Fruit fly (Drosophila melanogaster) whole organism, adult: ENCODE results near the gene CG18259.

Source experiments
- CG11617 ChIP-seq: fragments of 200-800 bp; sonication (Bioruptor generic); optimal IDR thresholded peaks from 2 replicates; lab custom pipeline; 2017; ENCODE audit warnings: mild to moderate bottlenecking, missing biosample characterization, missing genetic modification reagents, missing genetic modification characterization
- CG12768 ChIP-seq: fragments of 200-800 bp; sonication (Bioruptor generic); optimal IDR thresholded peaks from 2 replicates; lab custom pipeline; 2017; ENCODE audit warnings: missing biosample characterization, missing genetic modification characterization, mild to moderate bottlenecking, moderate library complexity, missing genetic modification reagents
- CG14711 ChIP-seq: fragments of 200-800 bp; sonication (Bioruptor generic); optimal IDR thresholded peaks from 2 replicates; lab custom pipeline; 2018; ENCODE audit warnings: missing biosample characterization, mild to moderate bottlenecking, missing genetic modification characterization, moderate library complexity
- CG1620 ChIP-seq: fragments of 200-800 bp; sonication (Bioruptor generic); optimal IDR thresholded peaks from 2 replicates; lab custom pipeline; 2016; ENCODE audit warnings: missing biosample characterization, missing genetic modification characterization
- CG33017 ChIP-seq: fragments of 200-800 bp; sonication (Bioruptor generic); optimal IDR thresholded peaks from 2 replicates; lab custom pipeline; 2018; ENCODE audit warnings: missing biosample characterization, mild to moderate bottlenecking, missing genetic modification characterization, moderate library complexity
- CG5204 ChIP-seq: fragments of 200-800 bp; sonication (Bioruptor generic); optimal IDR thresholded peaks from 2 replicates; lab custom pipeline; 2016; ENCODE audit warnings: missing biosample characterization, missing genetic modification characterization
- CG7045 ChIP-seq: fragments of 200-800 bp; sonication (Bioruptor generic); optimal IDR thresholded peaks from 2 replicates; lab custom pipeline; 2017; ENCODE audit warnings: missing biosample characterization, mild to moderate bottlenecking, missing genetic modification characterization
- CG7101 ChIP-seq: fragments of 200-800 bp; sonication (Bioruptor generic); optimal IDR thresholded peaks from 2 replicates; lab custom pipeline; 2018; ENCODE audit warnings: missing biosample characterization, mild to moderate bottlenecking, missing genetic modification characterization, moderate library complexity
- Clk ChIP-seq: fragments of 200-800 bp; sonication (Bioruptor generic); optimal IDR thresholded peaks from 2 replicates; lab custom pipeline; 2017; ENCODE audit warnings: missing biosample characterization, missing genetic modification characterization
- Hr96 ChIP-seq: fragments of 200-800 bp; sonication (Bioruptor generic); optimal IDR thresholded peaks from 2 replicates; lab custom pipeline; 2016; ENCODE audit warnings: missing biosample characterization, missing genetic modification characterization
- Mnt ChIP-seq: fragments of 200-800 bp; sonication (Bioruptor generic); optimal IDR thresholded peaks from 2 replicates; lab custom pipeline; 2016; ENCODE audit warnings: missing biosample characterization, mild to moderate bottlenecking, missing genetic modification characterization
- bab1 ChIP-seq: fragments of 200-800 bp; sonication (Bioruptor generic); optimal IDR thresholded peaks from 3 replicates; lab custom pipeline; 2019; ENCODE audit warnings: missing biosample characterization, mild to moderate bottlenecking, missing genetic modification characterization, moderate library complexity
- cic ChIP-seq: fragments of 200-800 bp; sonication (Bioruptor generic); optimal IDR thresholded peaks from 2 replicates; lab custom pipeline; 2017; ENCODE audit warnings: missing biosample characterization, mild to moderate bottlenecking, missing genetic modification characterization, moderate library complexity
- cnc ChIP-seq, 2 experiments: fragments of >200 bp; optimal IDR thresholded peaks; 2 replicates each; lab custom pipeline; 2017
- kay ChIP-seq: fragments of 200-800 bp; sonication (Bioruptor generic); peaks from one replicate; lab custom pipeline; 2016; ENCODE audit warnings: missing biosample characterization, missing genetic modification characterization, borderline replicate concordance
- ovo ChIP-seq: fragments of 200-800 bp; sonication (Bioruptor generic); optimal IDR thresholded peaks from 2 replicates; lab custom pipeline; 2016; ENCODE audit warnings: missing biosample characterization, missing genetic modification characterization
- pad ChIP-seq: fragments of 200-800 bp; sonication (Bioruptor generic); optimal IDR thresholded peaks from 3 replicates; lab custom pipeline; 2017; ENCODE audit warnings: missing biosample characterization, missing genetic modification characterization, mild to moderate bottlenecking, moderate library complexity, missing genetic modification reagents
- tj ChIP-seq: fragments of 200-800 bp; sonication (Bioruptor generic); optimal IDR thresholded peaks from 3 replicates; lab custom pipeline; 2017; ENCODE audit warnings: missing biosample characterization, mild to moderate bottlenecking, missing genetic modification characterization, moderate library complexity
- toe ChIP-seq: fragments of 200-800 bp; sonication (Bioruptor generic); optimal IDR thresholded peaks from 2 replicates; lab custom pipeline; 2016; ENCODE audit warnings: missing biosample characterization, missing genetic modification characterization

Gene CG18259

DNA sequence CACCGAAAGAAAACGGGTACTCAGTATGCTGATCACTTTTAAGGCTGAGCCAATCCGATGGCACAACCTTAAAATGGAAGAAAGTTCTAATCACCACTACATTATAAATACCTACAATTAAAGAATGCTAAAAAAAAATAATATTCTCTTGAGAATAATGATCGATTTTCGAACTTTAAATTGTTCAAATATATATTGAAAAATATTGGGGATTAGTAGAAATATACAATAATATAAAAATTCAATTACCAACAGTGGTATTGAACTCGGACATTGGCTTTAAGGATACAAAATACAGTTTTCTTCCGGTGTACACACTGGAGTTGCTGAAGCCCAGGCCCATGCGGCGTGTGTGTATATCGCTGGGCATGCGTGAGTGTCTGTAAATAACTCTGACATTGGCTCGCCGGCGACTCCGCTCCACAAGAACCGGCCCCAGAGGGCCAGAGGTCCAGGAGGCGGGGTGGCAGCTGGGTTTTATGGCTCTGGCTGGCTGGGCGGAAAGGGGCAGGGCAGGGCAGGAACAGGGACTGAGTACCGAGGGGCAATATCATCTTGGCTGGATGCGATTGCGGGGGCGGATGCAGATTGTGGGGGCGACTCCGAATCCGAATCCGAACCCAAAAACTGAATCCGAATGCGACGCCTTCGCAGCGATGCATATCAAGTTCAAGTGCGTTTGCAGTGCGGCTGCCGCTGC is 7.3 kb downstream of the CG18259 start:
- TF ChIP-seq ovo (GFP tag; lab: Kevin White, UChicago), result no peak
- no peak for TF ChIP-seq Clk
- no peak for TF ChIP-seq CG7101
- no peak for TF ChIP-seq CG1620
- TF ChIP-seq CG7045, result no peak
- no peak for TF ChIP-seq CG12768 (GFP tag; lab: Kevin White, UChicago)
- TF ChIP-seq cic (GFP tag; lab: Kevin White, UChicago), result no peak

DNA sequence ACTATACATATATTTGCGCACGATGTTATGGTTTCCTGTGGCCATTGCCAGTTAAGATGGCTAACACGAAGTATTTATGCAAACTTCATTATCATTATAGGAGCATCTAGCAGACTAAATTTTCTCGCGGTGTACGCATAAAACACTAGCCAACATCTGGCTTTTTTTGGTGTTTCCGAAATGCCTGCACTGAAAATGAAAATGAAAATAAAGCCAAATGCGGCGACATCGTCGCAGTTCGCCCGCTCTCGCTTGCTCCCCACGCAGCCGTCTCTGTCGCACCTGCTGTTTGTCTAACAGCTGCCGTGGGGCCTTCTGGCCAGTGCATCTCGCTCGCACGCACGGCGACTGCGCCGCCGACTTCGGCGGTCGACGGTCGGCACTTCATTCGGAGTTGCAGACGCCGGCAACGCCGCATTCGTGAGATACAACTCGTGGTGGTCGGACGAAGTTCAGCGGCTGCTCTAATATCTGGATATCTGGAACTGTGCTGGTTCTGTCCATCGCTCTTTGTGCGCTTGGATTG is 8.4 kb downstream of the CG18259 start, which contains the start of gene CG6891:
TSS of gene CG6891 (plus strand) at position 411 of the 526 bp plus-strand sequence.
- TF ChIP-seq tj (GFP tag; lab: Kevin White, UChicago), result peak; percentile 45
- no peak for TF ChIP-seq cic (GFP tag; lab: Kevin White, UChicago)
- peak; percentile 53 for TF ChIP-seq Mnt
- TF ChIP-seq pad (GFP tag; lab: Kevin White, UChicago), result peak; percentile 11
- TF ChIP-seq CG7045, result no peak
- no peak for TF ChIP-seq CG33017 (tag; lab: Kevin White, UChicago)

DNA sequence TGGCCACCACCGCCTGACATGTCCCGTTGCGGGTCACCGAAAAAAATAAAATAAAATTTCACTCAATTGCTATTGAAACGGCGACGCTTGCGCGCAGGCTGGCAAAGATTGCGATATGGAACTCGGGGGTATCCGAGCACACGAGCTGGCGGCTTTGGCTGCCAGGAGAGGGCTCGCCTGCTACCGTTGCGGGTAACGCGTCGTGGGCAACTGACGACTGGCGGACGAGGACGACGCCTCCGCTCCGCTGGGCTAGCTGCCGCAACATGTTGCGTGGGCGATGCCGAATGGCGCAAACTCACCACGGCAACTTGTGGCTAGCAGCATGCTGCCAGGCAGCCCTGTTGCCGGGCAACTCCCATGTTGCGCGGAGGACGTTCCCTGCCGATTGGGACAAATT is 9.5 kb downstream of the CG18259 start, which contains the start of gene CCKLR-17D3:
TSS of gene CCKLR-17D3 (minus strand) at position 211 of the 400 bp plus-strand sequence.
- TF ChIP-seq Clk, result no peak
- no peak for TF ChIP-seq CG5204 (GFP tag; lab: Kevin White, UChicago)
- TF ChIP-seq CG7101, result no peak
- no peak for TF ChIP-seq toe (GFP tag; lab: Kevin White, UChicago)
- TF ChIP-seq cic (GFP tag; lab: Kevin White, UChicago), result no peak

DNA sequence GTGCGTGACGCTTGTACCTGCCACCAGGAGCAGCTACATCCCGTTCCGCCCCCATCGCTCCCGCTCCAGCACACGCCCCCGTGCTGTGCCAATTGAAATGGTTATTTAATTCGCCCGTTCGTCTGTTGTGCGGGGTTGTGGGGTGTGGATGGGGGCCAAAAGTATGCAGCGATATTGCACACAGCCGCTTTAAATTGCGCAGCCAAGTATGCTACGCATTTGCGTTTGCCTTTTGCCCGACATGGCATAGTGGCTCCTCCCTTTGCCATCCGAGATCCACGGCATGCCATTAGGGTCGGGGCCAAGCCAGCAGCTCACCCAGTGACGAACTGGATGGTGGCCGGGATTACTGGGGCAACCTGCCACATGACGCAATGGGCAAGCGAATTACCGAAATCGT is 11.3 kb downstream of the CG18259 start:
- TF ChIP-seq bab1 (no peak), CG5204 (GFP tag; lab: Kevin White, UChicago) (no peak), CG7101 (no peak), CG33017 (tag; lab: Kevin White, UChicago) (no peak), Hr96 (GFP tag; lab: Kevin White, UChicago) (no peak), CG14711 (tag; lab: Kevin White, UChicago) (no peak), cnc (optimal IDR thresholded peaks at IDR 0.05; lab: Kevin White, UChicago) (no peak), Mnt (no peak), pad (GFP tag; lab: Kevin White, UChicago) (no peak), kay (no peak), ovo (GFP tag; lab: Kevin White, UChicago) (no peak), cic (GFP tag; lab: Kevin White, UChicago) (no peak), CG1620 (no peak)

DNA sequence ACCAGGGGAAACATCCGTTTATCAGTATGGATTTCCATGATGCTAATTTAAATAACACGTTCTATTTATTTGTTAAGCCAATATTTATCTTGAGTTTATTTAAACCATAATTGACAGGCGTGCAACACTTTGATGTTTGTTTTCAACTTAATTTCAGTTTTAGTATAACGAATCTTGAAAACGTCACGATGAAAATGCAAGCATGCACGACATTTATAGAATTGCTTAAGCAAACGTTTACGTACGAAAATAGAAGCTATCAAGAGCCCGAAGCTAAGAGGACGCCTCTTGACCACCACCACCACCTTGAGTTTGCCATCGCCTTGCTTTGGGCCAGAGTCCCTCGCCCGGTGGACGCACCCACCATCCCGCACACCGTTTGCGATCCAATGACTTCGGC is 11.9 kb downstream of the CG18259 start:
- TF ChIP-seq CG7045, result no peak
- TF ChIP-seq kay, result no peak
- no peak for TF ChIP-seq bab1

DNA sequence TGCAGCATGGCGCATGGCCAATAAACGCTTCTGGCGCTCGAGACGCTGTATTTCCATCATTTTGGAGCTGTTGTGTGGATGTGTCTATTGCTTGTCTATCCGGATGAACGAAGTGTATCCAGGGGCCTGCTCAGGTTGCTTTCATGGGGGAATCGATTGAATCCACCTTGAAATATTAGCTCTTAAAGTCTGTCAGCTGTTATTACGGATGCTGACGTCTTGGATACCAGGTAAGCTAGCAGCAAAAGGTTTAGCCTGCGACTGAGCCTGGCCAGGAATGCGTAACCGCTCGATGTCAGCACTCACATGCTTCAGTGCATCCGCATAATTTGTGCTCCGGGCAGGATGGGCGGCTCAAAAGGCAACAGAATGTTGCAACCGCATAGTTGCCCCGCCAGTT is 35.1 kb downstream of the CG18259 start, which contains the start of gene CG12609:
TSS of gene CG12609 (minus strand) at position 101 of the 400 bp plus-strand sequence.
- no peak for TF ChIP-seq kay
- TF ChIP-seq Clk, result no peak
- TF ChIP-seq CG12768 (GFP tag; lab: Kevin White, UChicago), result no peak
- no peak for TF ChIP-seq CG11617 (GFP tag; lab: Kevin White, UChicago)
- no peak for TF ChIP-seq ovo (GFP tag; lab: Kevin White, UChicago)
- TF ChIP-seq tj (GFP tag; lab: Kevin White, UChicago), result no peak

DNA sequence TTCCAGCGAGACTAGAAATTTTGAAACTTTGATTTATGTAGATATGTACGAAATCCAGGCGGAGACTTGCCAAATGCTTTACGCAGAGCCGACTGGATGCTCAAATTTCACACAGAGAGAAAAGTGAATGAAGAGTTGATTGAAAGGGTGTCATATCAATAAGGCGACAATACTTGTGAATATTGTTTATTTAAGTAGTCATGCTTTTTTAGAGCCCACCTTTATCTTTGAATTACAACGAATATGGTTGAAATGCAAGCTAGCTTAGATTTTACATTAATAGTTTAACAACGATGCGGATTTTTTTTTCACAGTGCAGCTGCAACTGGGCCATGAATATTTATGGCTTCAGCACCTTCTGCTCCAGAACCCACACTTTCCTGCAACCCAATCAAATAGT is 43.5 kb downstream of the CG18259 start, which contains the start of gene CG6873:
TSS of gene CG6873 (minus strand) at position 101 of the 400 bp plus-strand sequence.
- TF ChIP-seq CG7045, result no peak
